Fruit fly (Drosophila melanogaster) whole organism, prepupa: ENCODE measurements around the gene brn.

Experiments used
- CG11902 ChIP-seq: fragments of 200-800 bp; sonication (Bioruptor generic); optimal IDR thresholded peaks from 3 replicates; lab custom pipeline; 2016; ENCODE audit warnings: missing biosample characterization, missing genetic modification characterization
- CG6792 ChIP-seq: fragments of 200-800 bp; sonication (Bioruptor generic); optimal IDR thresholded peaks from 3 replicates; lab custom pipeline; 2016; ENCODE audit warnings: missing biosample characterization, missing genetic modification characterization
- Eip75B ChIP-seq: fragments of 200-800 bp; sonication (Bioruptor generic); optimal IDR thresholded peaks from 3 replicates; lab custom pipeline; 2016; ENCODE audit warnings: missing biosample characterization, missing genetic modification characterization
- Sox102F ChIP-seq: fragments of 200-800 bp; sonication (Bioruptor generic); optimal IDR thresholded peaks from 2 replicates; lab custom pipeline; 2016; ENCODE audit warnings: missing biosample characterization, mild to moderate bottlenecking, missing genetic modification characterization
- achi ChIP-seq: fragments of 200-800 bp; sonication (Bioruptor generic); optimal IDR thresholded peaks from 3 replicates; lab custom pipeline; 2016; ENCODE audit warnings: missing biosample characterization, missing genetic modification characterization
- esn ChIP-seq: fragments of 200-800 bp; sonication (Bioruptor generic); optimal IDR thresholded peaks from 2 replicates; lab custom pipeline; 2016; ENCODE audit warnings: missing biosample characterization, mild to moderate bottlenecking, missing genetic modification characterization, moderate library complexity
- lz ChIP-seq: fragments of 200-800 bp; sonication (Bioruptor generic); optimal IDR thresholded peaks from 3 replicates; lab custom pipeline; 2016; ENCODE audit warnings: missing biosample characterization, missing genetic modification characterization
- net ChIP-seq: fragments of 200-800 bp; sonication (Bioruptor generic); optimal IDR thresholded peaks from 3 replicates; lab custom pipeline; 2016; ENCODE audit warnings: missing biosample characterization, missing genetic modification characterization
- topi ChIP-seq: fragments of 200-800 bp; sonication (Bioruptor generic); optimal IDR thresholded peaks from 3 replicates; lab custom pipeline; 2016; ENCODE audit warnings: missing biosample characterization, missing genetic modification characterization

The brn gene

DNA sequence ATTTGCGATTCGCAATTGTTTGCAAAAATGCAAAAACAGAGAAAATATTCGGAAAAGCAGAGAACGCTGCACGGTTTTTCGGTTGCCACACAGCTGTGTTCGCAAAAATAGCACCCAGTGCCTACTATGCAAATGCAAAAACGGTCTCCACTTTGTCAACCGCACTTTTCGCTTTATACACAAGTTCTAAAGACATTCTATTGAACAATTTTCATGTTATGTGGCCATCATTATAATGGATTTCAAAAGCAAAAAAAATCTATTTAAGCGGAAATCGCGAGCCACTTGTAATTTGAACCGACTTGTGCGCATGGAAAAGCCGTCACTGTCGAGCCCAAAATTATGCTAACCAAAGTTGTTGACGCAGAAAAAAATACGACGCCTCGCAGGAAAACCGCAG, 46.8 kb downstream of the brn start (continued):
- TF ChIP-seq esn (GFP tag; lab: Kevin White, UChicago) = peak; percentile 30
- no peak for TF ChIP-seq Eip75B
- peak; percentile 27 for TF ChIP-seq lz (GFP tag; lab: Kevin White, UChicago)
- no peak for TF ChIP-seq CG11902 (GFP tag; lab: Kevin White, UChicago)
- peak; percentile 2 for TF ChIP-seq achi
- peak; percentile 25 for TF ChIP-seq topi (GFP tag; lab: Kevin White, UChicago)
- peak; percentile 3 for TF ChIP-seq Sox102F (GFP tag; lab: Kevin White, UChicago)
- TF ChIP-seq CG6792 (GFP tag; lab: Kevin White, UChicago) = no peak
- no peak for TF ChIP-seq net
